Worm (Caenorhabditis elegans) whole organism, L4 larva: ENCODE results near the gene acbp-3.

ENCODE experiments used
- ama-1 ChIP-seq: fragments of 150-350 bp; optimal IDR thresholded peaks from 2 replicates; lab custom pipeline; 2014; ENCODE audit warnings: inconsistent platforms, mixed read lengths
- mes-2 ChIP-seq: sonication (generic microtip); optimal IDR thresholded peaks from 2 replicates; lab custom pipeline; 2016; ENCODE audit warnings: missing genotype, mild to moderate bottlenecking, missing genetic modification characterization, missing compliant biosample characterization; ENCODE audit not compliant: poor library complexity, severe bottlenecking
- nhr-6 ChIP-seq: fragments of 150-350 bp; optimal IDR thresholded peaks from 2 replicates; lab custom pipeline; 2014; ENCODE audit warnings: missing biosample characterization, missing genetic modification characterization
- nhr-76 ChIP-seq: fragments of 150-350 bp; optimal IDR thresholded peaks from 2 replicates; lab custom pipeline; 2014; ENCODE audit warnings: missing biosample characterization, missing genetic modification characterization
- pha-4 ChIP-seq, 2 experiments: fragments of 150-350 bp in 1 of 2; fragments of 200-800 bp in 1 of 2; sonication (Bioruptor generic) in 1 of 2; IDR thresholded peaks in 1 of 2; optimal IDR thresholded peaks in 1 of 2; 2 replicates each; pipeline versions ENCODE4 v1.3.6 to Lab custom; 2014 to 2022; ENCODE audit warnings: missing genetic modification characterization in 2 of 2, missing genetic modification reagents in 2 of 2, missing biosample characterization in 1 of 2, missing compliant biosample characterization in 1 of 2
- unc-39 ChIP-seq: sonication (generic microtip); optimal IDR thresholded peaks from 2 replicates; lab custom pipeline; 2017; ENCODE audit warnings: missing biosample characterization, missing genetic modification characterization
- unc-62 ChIP-seq, 3 experiments: fragments of 150-350 bp in 1 of 3; sonication (generic microtip); optimal IDR thresholded peaks in 2 of 3; peaks in 1 of 3; 1 replicate in 1 of 3; 2 replicates in 2 of 3; lab custom pipeline; 2014 to 2017; ENCODE audit warnings: missing biosample characterization in 3 of 3, missing genetic modification characterization in 3 of 3, missing genetic modification reagents in 3 of 3, missing genotype in 1 of 3
- zfp-2 ChIP-seq: sonication (generic microtip); optimal IDR thresholded peaks from 2 replicates; lab custom pipeline; 2016; ENCODE audit warnings: mild to moderate bottlenecking, missing genetic modification characterization, missing compliant biosample characterization

DNA sequence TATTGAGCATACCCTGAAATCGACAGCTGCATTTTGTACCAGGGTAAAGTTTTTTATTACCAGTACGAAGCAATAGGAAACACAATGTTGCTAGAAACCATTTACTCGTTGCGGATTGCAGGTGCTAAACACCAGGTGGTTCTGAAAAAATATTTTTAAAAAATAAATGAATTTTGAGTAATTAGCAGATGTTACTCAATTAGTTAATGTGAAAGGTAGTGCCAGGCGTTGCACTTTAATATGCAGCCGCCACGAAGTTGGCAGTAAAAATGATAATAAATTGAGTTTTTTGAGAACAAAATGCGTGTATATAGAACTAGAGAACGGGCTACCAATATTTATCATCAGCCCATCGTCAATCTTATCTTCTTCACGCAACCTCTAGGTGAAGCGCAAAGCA lies 16.5 kb downstream of the acbp-3 start, which contains the start of gene nstp-9:
- TF ChIP-seq pha-4 (GFP tag; IDR thresholded peaks at IDR 0.05; lab: Robert Waterston, UW) (no peak), pha-4 (tag; optimal IDR thresholded peaks at IDR 0.05; lab: Kevin White, UChicago) (no peak), nhr-76 (no peak), mes-2 (tag; lab: Kevin White, UChicago) (no peak), nhr-6 (tag; lab: Kevin White, UChicago) (no peak), unc-39 (tag; lab: Kevin White, UChicago) (no peak), unc-62 (GFP tag; optimal IDR thresholded peaks at IDR 0.05 in 1 of 2; lab: Kevin White, UChicago) (no peak), unc-62 (tag; optimal IDR thresholded peaks at IDR 0.05; lab: Kevin White, UChicago) (no peak), zfp-2 (no peak), ama-1 (lab: Kevin White, UChicago) (no peak)
